Worm (Caenorhabditis elegans) whole organism, L3 larva: ENCODE results near the gene nhr-267.

ENCODE experiments used
- elt-3 ChIP-seq, 3 experiments: fragments of 150-350 bp in 1 of 3; sonication (generic microtip) in 2 of 3; optimal IDR thresholded peaks; 2 replicates in 2 of 3; 4 replicates in 1 of 3; lab custom pipeline; 2014 to 2017; ENCODE audit warnings: missing biosample characterization in 3 of 3, missing genetic modification characterization in 3 of 3
- fkh-10 ChIP-seq: sonication (generic microtip); optimal IDR thresholded peaks from 2 replicates; lab custom pipeline; 2017; ENCODE audit warnings: missing biosample characterization, missing genetic modification reagents, missing genetic modification characterization
- nhr-23 ChIP-seq: fragments of 150-350 bp; optimal IDR thresholded peaks from 2 replicates; lab custom pipeline; 2014; ENCODE audit warnings: missing biosample characterization, missing genetic modification reagents, missing genetic modification characterization
- pha-4 ChIP-seq: fragments of 150-350 bp; optimal IDR thresholded peaks from 2 replicates; lab custom pipeline; 2014; ENCODE audit warnings: missing biosample characterization, missing genetic modification reagents, missing genetic modification characterization

Gene nhr-267

DNA sequence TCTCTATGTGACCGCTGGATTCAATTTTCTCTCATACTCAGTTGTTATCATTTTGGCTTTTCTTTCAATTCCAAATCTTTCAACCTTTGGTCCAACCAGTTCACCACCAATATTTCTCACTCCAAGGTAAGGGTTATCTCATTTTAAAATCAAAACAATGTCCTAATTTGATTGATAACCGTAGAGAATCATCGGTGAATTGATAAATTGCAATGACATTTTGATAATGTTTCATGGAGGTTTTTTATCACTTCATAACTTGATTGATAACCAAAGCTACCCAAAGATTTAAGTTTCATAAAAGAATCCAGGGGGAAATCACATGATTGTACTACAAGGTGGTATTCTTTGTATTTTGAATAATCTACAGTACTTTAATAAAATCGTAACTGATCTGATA lies 47.1 kb downstream of the nhr-267 start:
- no peak for TF ChIP-seq fkh-10 (GFP tag; lab: Kevin White, UChicago)
- peak in 1 of 3 experiments; percentile 63 for TF ChIP-seq elt-3 (tag; optimal IDR thresholded peaks at IDR 0.05; lab: Kevin White, UChicago)
- no peak for TF ChIP-seq pha-4
- TF ChIP-seq nhr-23 (tag; lab: Kevin White, UChicago): no peak
